Fruit fly (Drosophila melanogaster): ENCODE measurements around the gene CG7044.

CG7044 gene

dm6 chr3R:21112742-21113465 is 11.4 kb upstream of the CG7044 start (continued):
- peak; percentile 56 for TF ChIP-seq fru (GFP tag; optimal IDR thresholded peaks at IDR 0.05)
- no peak for TF ChIP-seq usp (GFP tag; optimal IDR thresholded peaks at IDR 0.05)

- TF ChIP-seq lola (GFP tag; optimal IDR thresholded peaks at IDR 0.05) (no peak), usp (GFP tag; optimal IDR thresholded peaks at IDR 0.05) (no peak), CrebA (GFP tag; optimal IDR thresholded peaks at IDR 0.05; ENCODE audit: borderline replicate concordance) (no peak), h (GFP tag; optimal IDR thresholded peaks at IDR 0.05) (peak; percentile 51), Abd-B (GFP tag; optimal IDR thresholded peaks at IDR 0.05) (no peak), HLH106 (tag; optimal IDR thresholded peaks at IDR 0.05) (peak; percentile 55), dmrt93B (GFP tag; optimal IDR thresholded peaks at IDR 0.05) (no peak), Hr78 (GFP tag; optimal IDR thresholded peaks at IDR 0.05) (no peak), tai (GFP tag; optimal IDR thresholded peaks at IDR 0.05) (no peak), OdsH (GFP tag; optimal IDR thresholded peaks at IDR 0.05) (peak; percentile 59), jim (GFP tag; optimal IDR thresholded peaks at IDR 0.05) (no peak), Hnf4 (GFP tag; optimal IDR thresholded peaks at IDR 0.05) (peak; percentile 19), sv (GFP tag; optimal IDR thresholded peaks at IDR 0.05) (no peak), ey (GFP tag; optimal IDR thresholded peaks at IDR 0.05) (peak; percentile 36), dsf (GFP tag; optimal IDR thresholded peaks at IDR 0.05; ENCODE audit: borderline replicate concordance) (no peak), woc (GFP tag; optimal IDR thresholded peaks at IDR 0.05) (peak; percentile 42), fru (GFP tag; optimal IDR thresholded peaks at IDR 0.05) (peak; percentile 25), Vsx2 (GFP tag; optimal IDR thresholded peaks at IDR 0.05; ENCODE audit: partially characterized antibody) (no peak), foxo (GFP tag; optimal IDR thresholded peaks at IDR 0.05) (peak in 1 of 2 experiments; percentile 19), sage (GFP tag; optimal IDR thresholded peaks at IDR 0.05) (peak; percentile 61), N (GFP tag; optimal IDR thresholded peaks at IDR 0.05) (no peak), Dfd (GFP tag; optimal IDR thresholded peaks at IDR 0.05) (no peak), Sp1 (GFP tag; optimal IDR thresholded peaks at IDR 0.05) (peak; percentile 41), Dif (GFP tag; optimal IDR thresholded peaks at IDR 0.05; ENCODE audit: partially characterized antibody) (peak; percentile 54), psq (GFP tag; optimal IDR thresholded peaks at IDR 0.05) (peak; percentile 1), CG9705 (GFP tag; optimal IDR thresholded peaks at IDR 0.05) (no peak), Rel (GFP tag; optimal IDR thresholded peaks at IDR 0.05) (no peak), Rel (tag; optimal IDR thresholded peaks at IDR 0.05) (peak; percentile 12), rgr (GFP tag; optimal IDR thresholded peaks at IDR 0.05) (peak; percentile 47), Hr83 (GFP tag; optimal IDR thresholded peaks at IDR 0.05; ENCODE audit: poor library complexity, severe bottlenecking) (no peak), brk (GFP tag; optimal IDR thresholded peaks at IDR 0.05) (no peak), pan (optimal IDR thresholded peaks at IDR 0.05) (no peak), dl (GFP tag; optimal IDR thresholded peaks at IDR 0.05; ENCODE audit: insufficient read depth in 1 of 2, partially characterized antibody in 2 of 2) (peak; percentile 51 to 52), Myc (optimal IDR thresholded peaks at IDR 0.05) (no peak), Jra (GFP tag; optimal IDR thresholded peaks at IDR 0.05) (no peak), Mio (GFP tag; optimal IDR thresholded peaks at IDR 0.05) (no peak), CG32264 (GFP tag; optimal IDR thresholded peaks at IDR 0.05) (peak; percentile 22), GATAd (GFP tag; optimal IDR thresholded peaks at IDR 0.05) (no peak), br (GFP tag; optimal IDR thresholded peaks at IDR 0.05) (peak; percentile 23)
These were observed 10.6 kb upstream of the CG7044 start for dm6 chr3R:21111964-21112740.

Measured in whole organism, wandering third instar larva.